Worm (Caenorhabditis elegans) whole organism, L2 larva: Measurements from ENCODE around the gene R53.8.

ENCODE experiments used
- ZK546.5 ChIP-seq: sonication (generic microtip); optimal IDR thresholded peaks from 2 replicates; lab custom pipeline; 2017; ENCODE audit warnings: missing biosample characterization, missing genetic modification characterization
- ama-1 ChIP-seq: fragments of 150-350 bp; optimal IDR thresholded peaks from 2 replicates; lab custom pipeline; 2018; ENCODE audit warnings: inconsistent platforms
- egl-27 ChIP-seq: sonication (generic microtip); optimal IDR thresholded peaks from 3 replicates; lab custom pipeline; 2017; ENCODE audit warnings: missing biosample characterization, missing genetic modification reagents, missing genetic modification characterization
- lin-13 ChIP-seq: fragments of 150-350 bp; optimal IDR thresholded peaks from 2 replicates; lab custom pipeline; 2014; ENCODE audit warnings: missing biosample characterization, missing genetic modification reagents, missing genetic modification characterization
- mdl-1 ChIP-seq, 2 experiments: fragments of 150-350 bp in 1 of 2; sonication (generic microtip) in 1 of 2; optimal IDR thresholded peaks; 2 replicates each; lab custom pipeline; 2017; ENCODE audit warnings: missing biosample characterization in 2 of 2, missing genetic modification characterization in 2 of 2
- nhr-12 ChIP-seq: fragments of 150-350 bp; optimal IDR thresholded peaks from 2 replicates; lab custom pipeline; 2014; ENCODE audit warnings: missing biosample characterization, missing genetic modification characterization

- TF ChIP-seq lin-13 (GFP tag; lab: Kevin White, UChicago) (no peak), egl-27 (tag; lab: Kevin White, UChicago) (no peak), ama-1 (lab: Kevin White, UChicago) (no peak), mdl-1 (tag; optimal IDR thresholded peaks at IDR 0.05; lab: Kevin White, UChicago) (no peak), nhr-12 (tag; lab: Kevin White, UChicago) (no peak), ZK546.5 (tag; lab: Kevin White, UChicago) (no peak)
Measured at ce11 chrII:9928470-9928869, 48.0 kb upstream of the R53.8 start.
